Fruit fly (Drosophila melanogaster): ENCODE results near the gene Ca-beta.

Gene Ca-beta

DNA sequence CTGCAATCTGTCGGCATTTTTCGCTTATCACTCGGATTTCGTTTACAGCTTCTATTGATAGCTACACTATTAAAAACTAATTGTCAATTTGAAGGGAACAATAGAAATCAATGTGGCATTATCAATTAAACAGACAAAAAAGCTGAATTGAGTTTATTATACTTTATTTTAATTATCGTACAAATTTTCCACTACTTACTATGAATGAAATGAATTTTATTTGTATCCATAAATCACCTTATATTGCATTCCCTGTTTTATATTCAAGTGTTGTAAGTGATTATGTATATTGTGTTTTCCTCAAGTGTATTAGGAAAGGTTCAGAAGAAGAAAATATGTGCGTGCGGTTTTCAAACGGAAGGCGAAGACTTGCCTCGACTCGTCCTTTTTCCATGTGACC, 40.6 kb upstream of the Ca-beta start (continued):
- TF ChIP-seq inv (GFP tag; IDR thresholded peaks at IDR 0.05; ENCODE audit: partially characterized antibody) (no peak), CG18476 (GFP tag; optimal IDR thresholded peaks at IDR 0.05) (no peak), CG32532 (GFP tag; IDR thresholded peaks at IDR 0.05) (no peak), Nf-YC (tag; optimal IDR thresholded peaks at IDR 0.05) (no peak), Opbp (GFP tag; IDR thresholded peaks at IDR 0.05; ENCODE audit: partially characterized antibody) (no peak), CG14014 (GFP tag; IDR thresholded peaks at IDR 0.05) (no peak), vnd (GFP tag; IDR thresholded peaks at IDR 0.05; ENCODE audit: partially characterized antibody) (no peak), ken (GFP tag; IDR thresholded peaks at IDR 0.05) (no peak), sima (GFP tag; optimal IDR thresholded peaks at IDR 0.05) (no peak), tx (GFP tag; optimal IDR thresholded peaks at IDR 0.05) (no peak), CG11085 (GFP tag; IDR thresholded peaks at IDR 0.05) (no peak), kni (GFP tag; optimal IDR thresholded peaks at IDR 0.05) (no peak), CG11695 (GFP tag; IDR thresholded peaks at IDR 0.05) (no peak), Oli (tag; optimal IDR thresholded peaks at IDR 0.05) (no peak), Deaf1 (tag; optimal IDR thresholded peaks at IDR 0.05) (peak; percentile 87), hth (optimal IDR thresholded peaks at IDR 0.05) (no peak), Myb (GFP tag; optimal IDR thresholded peaks at IDR 0.05) (no peak), HmgD (GFP tag; optimal IDR thresholded peaks at IDR 0.05) (no peak), CG13775 (GFP tag; optimal IDR thresholded peaks at IDR 0.05) (no peak), fd3F (GFP tag; optimal IDR thresholded peaks at IDR 0.05) (no peak), p53 (GFP tag; optimal IDR thresholded peaks at IDR 0.05) (no peak), CG7987 (GFP tag; optimal IDR thresholded peaks at IDR 0.05) (no peak), corto (GFP tag; optimal IDR thresholded peaks at IDR 0.05) (no peak), grau (tag; optimal IDR thresholded peaks at IDR 0.05) (peak; percentile 38), twi (tag; optimal IDR thresholded peaks at IDR 0.05) (no peak), Hr3 (GFP tag; optimal IDR thresholded peaks at IDR 0.05) (no peak), CG8089 (GFP tag; optimal IDR thresholded peaks at IDR 0.05) (no peak), CG4424 (GFP tag; optimal IDR thresholded peaks at IDR 0.05) (no peak), Dip2 (GFP tag; IDR thresholded peaks at IDR 0.05) (no peak), wor (GFP tag; IDR thresholded peaks at IDR 0.05) (no peak), Jarid2 (GFP tag; optimal IDR thresholded peaks at IDR 0.05) (no peak), GATAe (GFP tag; conservative IDR thresholded peaks at IDR 0.05) (no peak), gcm2 (GFP tag; optimal IDR thresholded peaks at IDR 0.05) (no peak), tgo (GFP tag; IDR thresholded peaks at IDR 0.05) (no peak), CG3847 (GFP tag; IDR thresholded peaks at IDR 0.05) (no peak), CG9876 (GFP tag; optimal IDR thresholded peaks at IDR 0.05) (no peak), CG7786 (GFP tag; optimal IDR thresholded peaks at IDR 0.05) (no peak), PHDP (tag; optimal IDR thresholded peaks at IDR 0.05) (peak; percentile 12), sc (optimal IDR thresholded peaks at IDR 0.05) (no peak), sc (GFP tag; optimal IDR thresholded peaks at IDR 0.05) (no peak), Nf-YB (GFP tag; optimal IDR thresholded peaks at IDR 0.05) (no peak), hb (GFP tag; IDR thresholded peaks at IDR 0.05; ENCODE audit: partially characterized antibody) (no peak), org-1 (GFP tag; optimal IDR thresholded peaks at IDR 0.05) (peak; percentile 18), CG10209 (GFP tag; optimal IDR thresholded peaks at IDR 0.05) (no peak), Hmx (GFP tag; optimal IDR thresholded peaks at IDR 0.05) (no peak), B-H2 (GFP tag; optimal IDR thresholded peaks at IDR 0.05) (no peak), Mad (GFP tag; optimal IDR thresholded peaks at IDR 0.05) (no peak), btn (GFP tag; optimal IDR thresholded peaks at IDR 0.05) (no peak), Abd-B (GFP tag; optimal IDR thresholded peaks at IDR 0.05) (no peak), Spps (tag; optimal IDR thresholded peaks at IDR 0.05) (no peak), Awh (GFP tag; IDR thresholded peaks at IDR 0.05) (no peak), CG10267 (tag; optimal IDR thresholded peaks at IDR 0.05) (peak; percentile 9), C15 (GFP tag; IDR thresholded peaks at IDR 0.05) (no peak)
